Worm (Caenorhabditis elegans) whole organism, L4 larva: ENCODE results near the gene F26D11.1.

ENCODE experiments used
- ZK546.5 ChIP-seq, 2 experiments: sonication (generic microtip); optimal IDR thresholded peaks; 2 replicates each; lab custom pipeline; 2017; ENCODE audit warnings: missing biosample characterization in 2 of 2, missing genetic modification characterization in 2 of 2
- ama-1 ChIP-seq: fragments of 150-350 bp; optimal IDR thresholded peaks from 2 replicates; lab custom pipeline; 2014; ENCODE audit warnings: inconsistent platforms, mixed read lengths
- ceh-28 ChIP-seq: fragments of 150-350 bp; optimal IDR thresholded peaks from 2 replicates; lab custom pipeline; 2014; ENCODE audit warnings: missing biosample characterization, missing genetic modification reagents, missing genetic modification characterization
- daf-19 ChIP-seq: fragments of 200-800 bp; sonication (Bioruptor generic); conservative IDR thresholded peaks from 2 replicates; pipeline ENCODE4 v1.3.6; 2022; ENCODE audit warnings: missing genetic modification characterization, missing compliant biosample characterization
- lin-13 ChIP-seq: fragments of 150-350 bp; optimal IDR thresholded peaks from 2 replicates; lab custom pipeline; 2014; ENCODE audit warnings: missing biosample characterization, missing genetic modification reagents, missing genetic modification characterization
- lin-39 ChIP-seq: fragments of 150-350 bp; optimal IDR thresholded peaks from 2 replicates; lab custom pipeline; 2014; ENCODE audit warnings: missing biosample characterization, missing genetic modification reagents, missing genetic modification characterization
- nhr-11 ChIP-seq: fragments of 150-350 bp; optimal IDR thresholded peaks from 2 replicates; lab custom pipeline; 2014; ENCODE audit warnings: missing biosample characterization, missing genetic modification characterization
- skn-1 ChIP-seq: fragments of 150-350 bp; optimal IDR thresholded peaks from 2 replicates; lab custom pipeline; 2014; ENCODE audit warnings: missing biosample characterization, missing genetic modification characterization

DNA sequence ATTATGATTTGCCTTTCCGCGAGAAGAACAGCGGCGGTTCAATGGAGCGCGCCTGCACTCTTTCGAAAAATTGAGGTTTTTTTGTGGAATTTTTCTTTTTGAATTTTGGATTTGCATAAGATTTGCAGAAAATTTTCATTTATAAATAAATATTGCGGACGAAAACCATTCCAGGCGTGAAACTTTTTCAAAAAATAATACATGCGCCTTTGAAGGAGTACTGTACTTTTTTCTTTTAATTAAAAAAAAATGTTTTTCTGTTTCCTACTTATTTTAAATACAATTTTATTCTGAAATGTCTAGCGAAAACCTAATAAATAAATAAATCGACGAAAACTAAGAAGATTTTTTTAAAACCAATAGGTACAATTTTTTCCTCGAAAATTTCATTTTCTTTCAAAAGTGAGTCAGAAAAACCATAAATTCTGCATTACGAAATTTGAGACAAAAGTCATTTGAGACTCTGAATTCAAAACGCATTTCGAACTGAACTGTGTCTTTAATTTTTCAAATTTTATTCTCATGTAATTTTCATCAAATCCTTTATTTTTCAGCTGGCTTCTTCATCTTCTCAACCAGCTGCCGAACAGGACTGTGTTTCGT is at the start of gene F26D11.1:
- TF ChIP-seq ZK546.5 (tag; optimal IDR thresholded peaks at IDR 0.05; lab: Kevin White, UChicago) (no peak), ceh-28 (no peak), ama-1 (no peak), nhr-11 (tag; lab: Kevin White, UChicago) (no peak), daf-19 (GFP tag; lab: Robert Waterston, UW) (no peak), skn-1 (tag; lab: Kevin White, UChicago) (no peak), lin-13 (GFP tag; lab: Kevin White, UChicago) (no peak), lin-39 (no peak)
